Worm (Caenorhabditis elegans) whole organism, L4/young adult: ENCODE measurements around the gene srsx-35.
A peak's percentile ranks its signal among the peaks of the same experiment; 100 is the strongest.

ENCODE experiments used
- W03F9.2 ChIP-seq: fragments of 150-350 bp; optimal IDR thresholded peaks from 2 replicates; lab custom pipeline; 2014; ENCODE audit warnings: missing biosample characterization, missing genetic modification characterization
- dao-5 ChIP-seq: sonication (generic microtip); optimal IDR thresholded peaks from 2 replicates; lab custom pipeline; 2016; ENCODE audit warnings: missing genotype, missing genetic modification characterization, moderate library complexity, missing compliant biosample characterization
- him-1 ChIP-seq: sonication (generic microtip); optimal IDR thresholded peaks from 2 replicates; lab custom pipeline; 2016; ENCODE audit warnings: missing genotype, missing genetic modification reagents, missing genetic modification characterization, missing compliant biosample characterization

srsx-35 gene

ce11 chrV:20664930-20665329 is 16.3 kb upstream of the srsx-35 start:
- TF ChIP-seq W03F9.2 (tag; lab: Kevin White, UChicago) (no peak), him-1 (tag; lab: Kevin White, UChicago) (no peak), dao-5 (no peak)

ce11 chrV:20666905-20667304 is 14.3 kb upstream of the srsx-35 start, which contains the start of gene mlt-11:
Gene mlt-11, plus strand, starts transcription at chrV:20667205.
- TF ChIP-seq him-1 (tag; lab: Kevin White, UChicago): no peak
- TF ChIP-seq dao-5: no peak
- no peak for TF ChIP-seq W03F9.2 (tag; lab: Kevin White, UChicago)

DNA sequence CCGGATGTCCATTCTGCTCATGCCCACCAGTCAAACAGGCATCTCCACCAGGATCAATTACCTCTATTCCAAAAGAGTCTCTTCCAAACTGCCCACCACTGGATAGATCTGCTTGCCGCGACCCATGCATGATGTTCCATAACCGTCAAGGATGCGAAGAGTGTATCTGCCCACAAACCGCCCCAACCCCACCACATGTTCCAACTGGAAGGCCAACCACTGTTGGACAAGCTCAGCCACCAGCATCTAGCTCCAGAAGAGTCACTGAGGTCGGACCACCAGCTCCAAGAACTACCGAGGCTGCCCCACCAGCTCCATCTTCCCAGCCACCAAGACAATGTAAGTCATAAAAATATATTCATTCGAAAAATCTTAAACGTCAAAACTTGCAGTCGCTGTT is 10.6 kb upstream of the srsx-35 start:
- TF ChIP-seq him-1 (tag; lab: Kevin White, UChicago) (no peak), W03F9.2 (tag; lab: Kevin White, UChicago) (no peak)

- no peak for TF ChIP-seq him-1 (tag; lab: Kevin White, UChicago)
- TF ChIP-seq W03F9.2 (tag; lab: Kevin White, UChicago): no peak
- TF ChIP-seq dao-5: no peak
These were observed 1.0 kb upstream of the srsx-35 start for ce11 chrV:20680189-20680588.

DNA sequence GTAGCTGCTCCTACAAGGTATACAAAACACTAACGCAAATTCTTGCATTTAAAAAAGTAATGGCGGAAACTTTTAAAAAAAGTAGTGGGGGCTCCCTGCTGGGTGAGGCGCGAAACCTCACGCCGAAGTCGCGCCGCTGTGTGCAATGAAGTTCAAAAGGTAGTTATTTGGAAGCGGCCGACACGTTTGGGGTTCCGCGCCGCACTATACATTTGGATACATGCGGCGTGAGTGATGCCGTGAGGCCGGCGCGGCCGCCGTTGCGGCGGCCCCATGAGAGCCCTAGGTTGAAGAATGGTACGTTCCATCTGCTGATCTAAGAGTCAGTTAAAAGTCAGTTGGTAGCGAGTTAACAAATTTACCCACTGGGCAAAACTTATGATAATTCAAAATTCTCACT is 604 bp downstream of the srsx-35 start:
- no peak for TF ChIP-seq dao-5

DNA sequence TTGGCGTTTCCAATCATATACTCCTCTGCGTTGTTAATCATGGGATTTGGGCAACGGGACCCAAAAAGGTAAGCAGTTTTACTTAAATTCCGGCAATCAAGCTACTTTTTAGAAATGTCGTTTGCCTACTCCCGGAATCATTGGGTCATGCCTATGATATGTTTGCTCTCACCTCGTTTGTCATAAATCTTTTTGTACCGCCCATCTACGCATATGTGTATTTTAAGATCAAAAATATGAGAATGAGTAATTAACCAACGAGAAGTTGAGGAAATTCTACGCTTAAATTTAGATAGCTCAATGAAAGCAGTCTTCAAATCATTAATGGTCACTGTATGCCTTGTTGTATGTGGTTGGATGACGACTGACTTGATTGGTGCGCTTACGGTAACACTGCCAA is 1.1 kb downstream of the srsx-35 start:
- TF ChIP-seq him-1 (tag; lab: Kevin White, UChicago) (no peak), dao-5 (no peak), W03F9.2 (tag; lab: Kevin White, UChicago) (no peak)

DNA sequence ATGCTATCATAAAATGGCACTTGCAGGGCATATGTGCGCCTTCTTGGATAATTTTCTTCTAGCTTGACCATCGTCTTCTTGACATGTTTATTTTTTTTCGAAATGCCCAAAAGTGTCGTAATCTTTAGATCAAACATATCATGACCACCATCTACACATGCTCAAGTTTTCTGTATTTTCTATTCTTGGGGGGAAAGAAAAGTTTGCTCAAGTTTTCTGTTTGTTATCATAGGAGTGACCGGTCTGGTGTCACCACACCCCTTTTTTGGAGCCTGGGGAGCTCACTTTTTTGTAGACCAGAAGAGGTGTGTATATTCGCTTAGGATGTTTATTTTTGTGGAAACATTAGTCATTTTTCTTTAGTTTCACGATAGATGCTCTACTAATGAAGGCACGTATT is 4.2 kb downstream of the srsx-35 start, which contains the start of gene klf-2:
klf-2 (plus strand) TSS at position 301 of the 400 bp plus-strand sequence.
- TF ChIP-seq him-1 (tag; lab: Kevin White, UChicago) (no peak), W03F9.2 (tag; lab: Kevin White, UChicago) (no peak), dao-5 (no peak)

DNA sequence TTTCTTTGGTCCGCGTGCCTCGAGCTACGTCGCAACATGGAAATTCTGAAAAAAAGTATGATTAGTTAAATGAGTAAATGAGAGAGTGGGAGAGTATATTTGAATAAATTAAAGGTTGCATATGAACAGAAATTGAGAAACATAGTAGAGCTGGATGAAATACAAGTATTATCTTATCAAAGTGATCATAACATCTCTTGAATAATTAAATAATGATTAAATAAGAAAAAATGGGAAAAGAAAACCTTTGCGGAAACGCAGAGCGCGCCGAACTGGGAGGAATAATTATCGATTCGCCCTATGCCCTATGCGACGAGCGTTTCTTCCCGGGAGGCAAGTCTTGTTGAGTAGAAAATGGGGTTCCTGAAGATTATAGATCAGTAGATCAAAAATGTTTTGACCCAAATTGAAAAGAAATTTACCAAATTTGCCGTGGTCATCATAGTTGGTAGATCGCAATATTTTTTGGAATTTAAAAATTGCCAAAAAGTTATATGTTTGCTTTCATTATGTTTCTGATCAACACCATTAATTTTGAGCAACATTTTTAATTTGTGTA is 8.3 kb downstream of the srsx-35 start, which contains the start of gene F53F8.3:
F53F8.3 (minus strand) TSS at position 51 of the 559 bp plus-strand sequence.
- no peak for TF ChIP-seq him-1 (tag; lab: Kevin White, UChicago)
- TF ChIP-seq dao-5: no peak
- TF ChIP-seq W03F9.2 (tag; lab: Kevin White, UChicago): no peak

ce11 chrV:20691585-20691984 is 10.4 kb downstream of the srsx-35 start, which contains the start of gene F53F8.4:
Gene F53F8.4, minus strand, starts transcription at chrV:20691685.
- TF ChIP-seq W03F9.2 (tag; lab: Kevin White, UChicago) (no peak), dao-5 (no peak), him-1 (tag; lab: Kevin White, UChicago) (no peak)

ce11 chrV:20692903-20693302 is 11.7 kb downstream of the srsx-35 start:
- TF ChIP-seq dao-5 (no peak), W03F9.2 (tag; lab: Kevin White, UChicago) (no peak), him-1 (tag; lab: Kevin White, UChicago) (no peak)

DNA sequence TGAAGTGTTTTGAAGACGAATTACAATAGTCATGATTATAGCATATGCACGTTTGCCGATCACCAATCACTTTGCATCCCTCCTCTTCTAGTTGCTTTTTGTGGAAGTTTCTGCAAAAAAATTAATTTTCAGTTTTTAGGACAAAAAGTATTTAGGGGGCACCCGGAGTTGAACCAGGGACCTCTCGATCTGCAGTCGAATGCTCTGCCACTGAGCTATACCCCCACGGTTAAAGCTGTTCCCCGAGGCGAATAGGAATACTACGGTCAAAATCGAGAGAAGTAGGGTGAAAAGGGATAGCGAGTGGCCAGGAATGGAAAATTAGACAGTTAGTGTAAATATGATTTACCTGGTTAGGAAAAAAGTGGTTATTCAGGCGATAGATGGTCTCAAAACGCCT is 12.7 kb downstream of the srsx-35 start:
- peak; percentile 58 for TF ChIP-seq him-1 (tag; lab: Kevin White, UChicago)
- TF ChIP-seq dao-5: peak; percentile 59
- no peak for TF ChIP-seq W03F9.2 (tag; lab: Kevin White, UChicago)

ce11 chrV:20698266-20698665 is 17.0 kb downstream of the srsx-35 start, which contains the start of gene F53F8.7:
Gene F53F8.7, minus strand, starts transcription at chrV:20698366.
- TF ChIP-seq dao-5 (no peak), him-1 (tag; lab: Kevin White, UChicago) (no peak), W03F9.2 (tag; lab: Kevin White, UChicago) (no peak)

ce11 chrV:20703998-20704572 is 22.9 kb downstream of the srsx-35 start, which contains the start of the genes F53F8.5 and F53F8.6:
Gene F53F8.5, minus strand, starts transcription at chrV:20704049.
Gene F53F8.6, plus strand, starts transcription at chrV:20704227.
- no peak for TF ChIP-seq dao-5
- TF ChIP-seq him-1 (tag; lab: Kevin White, UChicago): no peak
- TF ChIP-seq W03F9.2 (tag; lab: Kevin White, UChicago): no peak

- no peak for TF ChIP-seq him-1 (tag; lab: Kevin White, UChicago)
- no peak for TF ChIP-seq W03F9.2 (tag; lab: Kevin White, UChicago)
These were observed 28.9 kb downstream of the srsx-35 start for ce11 chrV:20710156-20710555.

DNA sequence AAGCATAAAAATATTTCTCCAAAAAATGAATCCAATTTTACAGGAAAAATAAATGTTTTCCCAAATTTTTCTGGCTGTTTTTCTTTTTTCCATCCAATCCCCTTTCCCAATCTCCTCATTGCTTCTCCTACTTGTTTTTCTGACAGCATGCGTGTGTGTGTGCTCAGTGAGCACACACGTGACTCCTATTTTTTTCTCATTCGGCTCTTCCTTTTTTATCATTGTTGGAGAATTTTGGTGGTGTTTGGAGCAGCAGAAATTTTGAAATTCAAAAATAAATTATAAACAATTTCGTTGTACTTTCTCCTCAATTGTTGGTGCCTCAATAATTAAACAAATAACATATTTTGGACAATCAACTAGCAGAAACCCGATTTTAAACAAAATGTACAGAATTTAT is 29.4 kb downstream of the srsx-35 start:
- TF ChIP-seq him-1 (tag; lab: Kevin White, UChicago) (no peak), dao-5 (no peak), W03F9.2 (tag; lab: Kevin White, UChicago) (no peak)
